Fruit fly (Drosophila melanogaster): ENCODE data around the gene CG7083.
A peak's percentile ranks its signal among the peaks of the same experiment; 100 is the strongest.

Gene CG7083

DNA sequence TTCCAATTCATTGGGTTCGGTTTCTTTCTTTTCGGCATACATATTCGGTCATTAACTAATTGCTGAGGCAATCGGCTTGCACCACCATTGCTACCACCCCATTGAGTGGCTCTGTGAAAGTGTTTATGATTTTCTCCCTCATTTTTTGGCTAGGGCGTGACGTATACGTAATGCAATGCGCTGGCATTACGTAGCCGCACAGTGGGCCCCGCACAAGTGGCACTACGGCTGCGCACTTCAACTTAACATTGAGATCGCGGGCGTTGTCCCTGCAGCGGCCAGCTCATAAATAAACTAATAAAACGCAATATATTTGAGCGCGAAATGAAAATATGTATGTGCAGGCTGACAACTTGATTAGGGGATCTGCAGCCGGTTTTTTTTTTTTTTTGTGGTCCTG, 9.2 kb upstream of the CG7083 start:
- TF ChIP-seq topi (GFP tag; optimal IDR thresholded peaks at IDR 0.05) (no peak), Ets21C (GFP tag; optimal IDR thresholded peaks at IDR 0.05) (no peak), CG6163 (GFP tag; IDR thresholded peaks at IDR 0.05) (no peak), CG1621 (tag; optimal IDR thresholded peaks at IDR 0.05) (no peak), Gug (GFP tag; IDR thresholded peaks at IDR 0.05) (no peak), Eip93F (GFP tag; optimal IDR thresholded peaks at IDR 0.05) (no peak), Met (GFP tag; optimal IDR thresholded peaks at IDR 0.05) (no peak)

DNA sequence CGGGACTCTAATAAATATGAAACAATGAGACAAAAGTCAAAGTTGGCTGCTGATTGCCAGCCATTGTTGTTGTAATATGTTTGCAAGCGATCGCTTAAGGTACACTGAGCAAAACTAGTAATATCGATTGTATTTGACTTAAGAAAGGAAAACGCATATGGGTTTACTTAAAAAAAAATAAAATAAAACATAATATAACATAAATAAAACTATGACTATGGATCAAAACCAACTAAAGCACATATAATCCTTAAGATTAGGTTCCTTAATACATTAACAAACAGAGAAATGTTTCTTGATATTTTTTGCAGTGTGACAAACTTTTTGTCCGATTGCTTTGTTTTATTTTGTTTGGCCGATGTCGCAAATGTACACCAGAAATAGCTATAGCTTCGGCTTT, 7.0 kb upstream of the CG7083 start:
- TF ChIP-seq CG31627 (GFP tag; optimal IDR thresholded peaks at IDR 0.05) (no peak), ss (GFP tag; optimal IDR thresholded peaks at IDR 0.05) (no peak), OdsH (GFP tag; optimal IDR thresholded peaks at IDR 0.05) (no peak), Eip93F (GFP tag; optimal IDR thresholded peaks at IDR 0.05) (no peak), CG6792 (GFP tag; optimal IDR thresholded peaks at IDR 0.05) (no peak), CG34406 (GFP tag; optimal IDR thresholded peaks at IDR 0.05) (no peak), Eip75B (GFP tag; optimal IDR thresholded peaks at IDR 0.05) (no peak), Ets21C (GFP tag; optimal IDR thresholded peaks at IDR 0.05) (no peak), Lpt (GFP tag; optimal IDR thresholded peaks at IDR 0.05) (no peak), Sox102F (GFP tag; optimal IDR thresholded peaks at IDR 0.05) (no peak), Eip78C (GFP tag) (peak; percentile 41), CG6276 (GFP tag; optimal IDR thresholded peaks at IDR 0.05) (peak; percentile 61), achi (GFP tag; optimal IDR thresholded peaks at IDR 0.05) (no peak), fkh (GFP tag; optimal IDR thresholded peaks at IDR 0.05) (no peak), CG15336 (GFP tag; IDR thresholded peaks at IDR 0.05) (0 out of 2 replicates have a peak, but pooled peaks have one; percentile 27), CG3919 (GFP tag; optimal IDR thresholded peaks at IDR 0.05) (no peak), CG32006 (GFP tag; optimal IDR thresholded peaks at IDR 0.05) (peak; percentile 2), CG11294 (GFP tag; IDR thresholded peaks at IDR 0.05) (no peak), Hr4 (GFP tag; optimal IDR thresholded peaks at IDR 0.05) (peak; percentile 36), acj6 (GFP tag; optimal IDR thresholded peaks at IDR 0.05) (no peak), pdm3 (GFP tag; optimal IDR thresholded peaks at IDR 0.05) (no peak), net (GFP tag; optimal IDR thresholded peaks at IDR 0.05) (no peak), CG8119 (GFP tag; IDR thresholded peaks at IDR 0.05) (peak; percentile 58), Smox (GFP tag; optimal IDR thresholded peaks at IDR 0.05) (no peak)

DNA sequence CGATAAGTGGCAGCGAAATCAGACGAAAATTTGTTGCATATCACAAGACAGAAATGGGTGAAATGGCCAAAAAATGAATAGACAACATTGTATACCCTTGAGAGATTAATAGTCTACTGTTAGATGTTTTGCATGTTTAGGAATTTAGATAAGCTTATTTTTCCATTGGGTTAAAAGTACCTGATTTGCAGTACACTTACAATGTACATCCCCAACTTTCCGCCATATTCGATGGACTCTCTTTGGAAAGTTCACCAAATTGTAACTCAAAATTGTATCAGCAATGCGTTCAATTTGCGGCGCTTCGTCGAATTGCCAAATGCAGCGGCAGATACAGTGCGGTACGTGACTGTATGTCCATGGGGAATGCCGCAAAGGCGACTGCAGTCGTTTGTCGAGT, 6.2 kb upstream of the CG7083 start:
- peak; percentile 48 for TF ChIP-seq Hr4 (GFP tag; optimal IDR thresholded peaks at IDR 0.05)
- TF ChIP-seq eg (GFP tag; IDR thresholded peaks at IDR 0.05), result peak; percentile 60; the same call in 2 of the 3 replicates
- no peak for TF ChIP-seq CG11762 (GFP tag; optimal IDR thresholded peaks at IDR 0.05; ENCODE audit: insufficient read depth)
- TF ChIP-seq CG4318 (GFP tag; optimal IDR thresholded peaks at IDR 0.05), result peak; percentile 25
- 0 out of 2 replicates have a peak, but pooled peaks have one; percentile 21 for TF ChIP-seq CG15336 (GFP tag; IDR thresholded peaks at IDR 0.05)
- TF ChIP-seq Eip93F (GFP tag; optimal IDR thresholded peaks at IDR 0.05), result no peak
- TF ChIP-seq CG6276 (GFP tag; optimal IDR thresholded peaks at IDR 0.05), result peak; percentile 39
- peak; percentile 59; the same call in 2 of the 3 replicates for TF ChIP-seq CG8119 (GFP tag; IDR thresholded peaks at IDR 0.05)
- no peak for TF ChIP-seq achi (GFP tag; optimal IDR thresholded peaks at IDR 0.05)
- TF ChIP-seq CG32006 (GFP tag; optimal IDR thresholded peaks at IDR 0.05), result peak; percentile 35
- no peak for TF ChIP-seq cyc (GFP tag; optimal IDR thresholded peaks at IDR 0.05)

DNA sequence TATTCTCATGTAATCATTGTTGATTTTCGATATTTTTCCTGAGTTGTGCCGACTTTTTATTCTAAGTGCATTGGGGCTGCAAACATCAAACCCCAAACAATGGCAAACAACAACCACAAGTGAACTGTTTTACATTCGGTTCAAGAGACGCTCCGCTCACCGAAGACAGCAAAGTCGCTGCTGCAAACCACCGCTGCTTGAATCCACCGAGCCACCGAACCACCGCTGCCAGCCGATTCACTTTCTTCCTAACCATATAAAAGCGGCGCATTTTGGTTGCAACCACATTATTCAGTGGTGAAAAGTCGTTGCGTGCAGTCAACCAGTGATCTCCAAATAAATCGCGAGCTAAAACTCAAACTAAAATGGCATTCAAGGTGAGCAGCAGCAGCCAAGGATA, 4.2 kb upstream of the CG7083 start, which contains the start of gene Cpr66Cb:
Gene Cpr66Cb (plus strand): TSS at position 301 of the 400 bp plus-strand sequence.
- TF ChIP-seq Lpt (GFP tag; optimal IDR thresholded peaks at IDR 0.05) (peak; percentile 7), CG32006 (GFP tag; optimal IDR thresholded peaks at IDR 0.05) (peak; percentile 53), CG1621 (tag; optimal IDR thresholded peaks at IDR 0.05) (no peak), eg (GFP tag; IDR thresholded peaks at IDR 0.05) (0 out of 3 replicates have a peak, but pooled peaks have one; percentile 16)

DNA sequence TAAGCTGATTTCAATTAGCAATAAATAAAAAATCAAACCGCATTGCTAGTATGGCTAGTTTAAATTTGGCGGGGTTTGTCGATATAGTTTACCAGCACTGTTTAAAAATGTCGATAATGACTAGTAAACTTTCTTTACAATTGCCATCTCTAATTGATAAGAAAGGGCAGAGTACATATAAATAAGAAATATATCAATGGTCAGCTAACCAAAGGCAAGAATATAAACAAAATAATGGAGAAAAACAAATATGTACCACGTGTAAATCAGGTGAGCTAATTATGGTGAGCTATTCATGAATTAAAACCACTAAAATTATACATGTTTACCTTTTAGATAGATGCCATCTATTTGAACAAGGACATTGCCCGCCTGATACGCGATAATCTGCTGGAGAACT, 1.7 kb upstream of the CG7083 start, which contains the start of gene Pex2:
Gene Pex2 (plus strand): TSS at position 131 of the 400 bp plus-strand sequence.
- TF ChIP-seq Hr39 (GFP tag; optimal IDR thresholded peaks at IDR 0.05) (no peak), Met (GFP tag; optimal IDR thresholded peaks at IDR 0.05) (peak; percentile 27), CG8632 (GFP tag; optimal IDR thresholded peaks at IDR 0.05) (no peak), cyc (GFP tag; optimal IDR thresholded peaks at IDR 0.05) (no peak), CG10631 (GFP tag; optimal IDR thresholded peaks at IDR 0.05) (no peak), svp (GFP tag) (peak; percentile 98), CG6854 (GFP tag; optimal IDR thresholded peaks at IDR 0.05) (no peak), CG6808 (GFP tag; optimal IDR thresholded peaks at IDR 0.05) (peak; percentile 52), CG31627 (GFP tag; optimal IDR thresholded peaks at IDR 0.05) (no peak), CG34406 (GFP tag; optimal IDR thresholded peaks at IDR 0.05) (no peak), CG6163 (GFP tag; IDR thresholded peaks at IDR 0.05) (no peak), pdm3 (GFP tag; optimal IDR thresholded peaks at IDR 0.05) (no peak), CG16779 (tag; optimal IDR thresholded peaks at IDR 0.05) (peak; percentile 8), CG32006 (GFP tag; optimal IDR thresholded peaks at IDR 0.05) (no peak), fkh (GFP tag; optimal IDR thresholded peaks at IDR 0.05) (peak; percentile 75), Hr38 (GFP tag; optimal IDR thresholded peaks at IDR 0.05) (no peak), vri (GFP tag; optimal IDR thresholded peaks at IDR 0.05) (no peak), Lpt (GFP tag; optimal IDR thresholded peaks at IDR 0.05) (no peak), CG3919 (GFP tag; optimal IDR thresholded peaks at IDR 0.05) (peak; percentile 23), fd59A (GFP tag; optimal IDR thresholded peaks at IDR 0.05) (no peak), Eip75B (GFP tag; optimal IDR thresholded peaks at IDR 0.05) (no peak)

Measured in whole organism, prepupa.